Worm (Caenorhabditis elegans) whole organism, young adult: ENCODE results near the gene tag-335.

ENCODE experiments used
- lin-35 ChIP-seq, 3 experiments: fragments of 150-350 bp in 2 of 3; sonication (generic microtip) in 1 of 3; optimal IDR thresholded peaks; 2 replicates each; lab custom pipeline; 2014 to 2018; ENCODE audit warnings: missing biosample characterization in 3 of 3, missing genetic modification characterization in 3 of 3, missing genetic modification reagents in 3 of 3
- mcd-1 ChIP-seq: fragments of 200-800 bp; sonication (Bioruptor generic); IDR thresholded peaks from 2 replicates; pipeline ENCODE4 v1.3.6; 2022; ENCODE audit warnings: missing genetic modification reagents, missing genetic modification characterization, missing compliant biosample characterization
- pbrm-1 ChIP-seq: fragments of 200-800 bp; sonication (Bioruptor generic); IDR thresholded peaks from 2 replicates; pipeline ENCODE4 v1.3.6; 2022; ENCODE audit warnings: missing genetic modification reagents, missing genetic modification characterization, missing compliant biosample characterization
- snpc-4 ChIP-seq, 5 experiments: fragments of 150-350 bp in 1 of 5; sonication (generic microtip) in 4 of 5; optimal IDR thresholded peaks; 2 replicates each; lab custom pipeline; 2014 to 2018; ENCODE audit warnings: missing genetic modification characterization in 5 of 5, missing biosample characterization in 3 of 5, antibody characterized with exemption in 2 of 5, mild to moderate bottlenecking in 2 of 5, missing compliant biosample characterization in 2 of 5, missing genotype in 2 of 5, moderate library complexity in 2 of 5, missing genetic modification reagents in 1 of 5

ce11 chrIV:12287628-12288027, 9.2 kb upstream of the tag-335 start, which contains the start of gene erl-1:
- TF ChIP-seq lin-35 (GFP tag; optimal IDR thresholded peaks at IDR 0.05; lab: Kevin White, UChicago): no peak
- no peak for TF ChIP-seq snpc-4 (GFP tag; optimal IDR thresholded peaks at IDR 0.05; lab: Kevin White, UChicago)
- no peak for TF ChIP-seq snpc-4 (tag; optimal IDR thresholded peaks at IDR 0.05; lab: Kevin White, UChicago)
- no peak for TF ChIP-seq mcd-1 (GFP tag; lab: Robert Waterston, UW)
- no peak for TF ChIP-seq pbrm-1 (GFP tag; lab: Robert Waterston, UW)
